Worm (Caenorhabditis elegans) whole organism, young adult: ENCODE measurements around the gene lcmt-1.
"Not testable (repeated sequence)": the region's sequence is repeated elsewhere in the genome, so short reads cannot be mapped to it uniquely, and the experiment has no call there.

Source experiments
- B0035.1 ChIP-seq: sonication (generic microtip); optimal IDR thresholded peaks from 2 replicates; lab custom pipeline; 2016; ENCODE audit warnings: missing genetic modification characterization, mild to moderate bottlenecking, missing compliant biosample characterization, missing genotype, missing genetic modification reagents
- B0261.1 ChIP-seq: sonication (generic microtip); optimal IDR thresholded peaks from 2 replicates; lab custom pipeline; 2016; ENCODE audit warnings: mild to moderate bottlenecking, missing genetic modification characterization, moderate library complexity, missing compliant biosample characterization
- C17E4.6 ChIP-seq: fragments of 200-800 bp; sonication (Bioruptor generic); IDR thresholded peaks from 2 replicates; pipeline ENCODE4 v1.3.6; 2022; ENCODE audit warnings: missing genetic modification reagents, missing genetic modification characterization, missing compliant biosample characterization
- D2030.7 ChIP-seq: fragments of 200-800 bp; sonication (Bioruptor generic); IDR thresholded peaks from 2 replicates; pipeline ENCODE4 v1.3.6; 2022; ENCODE audit warnings: missing genetic modification reagents, missing genetic modification characterization, missing compliant biosample characterization
- F33H1.4 ChIP-seq: fragments of 200-800 bp; sonication (Bioruptor generic); IDR thresholded peaks from 2 replicates; pipeline ENCODE4 v1.3.6; 2022; ENCODE audit warnings: missing genetic modification reagents, missing genetic modification characterization, missing compliant biosample characterization
- K11D2.4 ChIP-seq: fragments of 200-800 bp; sonication (Bioruptor generic); IDR thresholded peaks from 2 replicates; pipeline ENCODE4 v1.3.6; 2022; ENCODE audit warnings: missing genetic modification reagents, missing genetic modification characterization, missing compliant biosample characterization
- K12H6.12 ChIP-seq: fragments of 200-800 bp; sonication (Bioruptor generic); optimal IDR thresholded peaks from 2 replicates; lab custom pipeline; 2018; ENCODE audit warnings: mild to moderate bottlenecking, missing genetic modification characterization, missing compliant biosample characterization
- T07F8.4 ChIP-seq: sonication (generic microtip); optimal IDR thresholded peaks from 2 replicates; lab custom pipeline; 2016; ENCODE audit warnings: mild to moderate bottlenecking, missing genetic modification characterization, moderate library complexity, missing compliant biosample characterization
- T26A5.8 ChIP-seq: sonication (generic microtip); optimal IDR thresholded peaks from 2 replicates; lab custom pipeline; 2016; ENCODE audit warnings: missing genetic modification characterization, missing compliant biosample characterization
- Y53G8AR.9 ChIP-seq: fragments of 200-800 bp; sonication (Bioruptor generic); conservative IDR thresholded peaks from 2 replicates; pipeline ENCODE4 v1.3.6; 2022; ENCODE audit warnings: missing genetic modification reagents, missing genetic modification characterization, missing compliant biosample characterization
- Y56A3A.18 ChIP-seq: fragments of 200-800 bp; sonication (Bioruptor generic); IDR thresholded peaks from 2 replicates; pipeline ENCODE4 v1.3.6; 2022; ENCODE audit warnings: missing genetic modification reagents, missing genetic modification characterization, missing compliant biosample characterization
- Y79H2A.3 ChIP-seq: fragments of 200-800 bp; sonication (Bioruptor generic); conservative IDR thresholded peaks from 2 replicates; pipeline ENCODE4 v1.3.6; 2022; ENCODE audit warnings: missing genetic modification reagents, missing genetic modification characterization, missing compliant biosample characterization
- Y95B8A.8 ChIP-seq: fragments of 200-800 bp; sonication (Bioruptor generic); IDR thresholded peaks from 2 replicates; pipeline ENCODE4 v1.3.6; 2022; ENCODE audit warnings: missing genetic modification reagents, missing genetic modification characterization, missing compliant biosample characterization
- ZK185.1 ChIP-seq: sonication (generic microtip); optimal IDR thresholded peaks from 2 replicates; lab custom pipeline; 2016; ENCODE audit warnings: mild to moderate bottlenecking, missing genetic modification characterization, missing compliant biosample characterization; ENCODE audit not compliant: poor library complexity, severe bottlenecking
- attf-5 ChIP-seq: fragments of 200-800 bp; sonication (Bioruptor generic); optimal IDR thresholded peaks from 2 replicates; lab custom pipeline; 2018; ENCODE audit warnings: mild to moderate bottlenecking, missing genetic modification characterization, missing compliant biosample characterization
- cebp-1 ChIP-seq, 2 experiments: fragments of 200-800 bp in 1 of 2; sonication (Bioruptor generic) in 1 of 2; sonication (generic microtip) in 1 of 2; IDR thresholded peaks in 1 of 2; optimal IDR thresholded peaks in 1 of 2; 2 replicates each; pipeline versions ENCODE4 v1.3.6 to Lab custom; 2017 to 2022; ENCODE audit warnings: missing compliant biosample characterization in 2 of 2, missing genetic modification characterization in 2 of 2, mild to moderate bottlenecking in 1 of 2, missing genetic modification reagents in 1 of 2, moderate library complexity in 1 of 2
- cebp-2 ChIP-seq: fragments of 200-800 bp; sonication (Bioruptor generic); IDR thresholded peaks from 2 replicates; pipeline ENCODE4 v1.3.6; 2022; ENCODE audit warnings: missing genetic modification characterization, missing compliant biosample characterization
- ceh-40 ChIP-seq: fragments of 200-800 bp; sonication (Bioruptor generic); IDR thresholded peaks from 2 replicates; pipeline ENCODE4 v1.3.6; 2022; ENCODE audit warnings: missing genetic modification characterization, missing compliant biosample characterization
- ceh-58 ChIP-seq: fragments of 200-800 bp; sonication (Bioruptor generic); IDR thresholded peaks from 2 replicates; pipeline ENCODE4 v1.3.6; 2022; ENCODE audit warnings: missing genetic modification characterization, missing compliant biosample characterization
- die-1 ChIP-seq: sonication (generic microtip); optimal IDR thresholded peaks from 2 replicates; lab custom pipeline; 2016; ENCODE audit warnings: missing genotype, mild to moderate bottlenecking, missing genetic modification characterization, missing compliant biosample characterization
- dox-1 ChIP-seq: fragments of 200-800 bp; sonication (Bioruptor generic); IDR thresholded peaks from 2 replicates; pipeline ENCODE4 v1.3.6; 2022; ENCODE audit warnings: missing genetic modification reagents, missing genetic modification characterization, missing compliant biosample characterization
- egl-44 ChIP-seq: fragments of 200-800 bp; sonication (Bioruptor generic); IDR thresholded peaks from 2 replicates; pipeline ENCODE4 v1.3.6; 2022; ENCODE audit warnings: missing genetic modification reagents, missing genetic modification characterization, missing compliant biosample characterization
- fkh-3 ChIP-seq: sonication (generic microtip); optimal IDR thresholded peaks from 2 replicates; lab custom pipeline; 2016; ENCODE audit warnings: mild to moderate bottlenecking, missing genetic modification characterization, missing compliant biosample characterization
- hmg-20 ChIP-seq: fragments of 200-800 bp; sonication (Bioruptor generic); IDR thresholded peaks from 2 replicates; pipeline ENCODE4 v1.3.6; 2022; ENCODE audit warnings: missing genetic modification reagents, missing genetic modification characterization, missing compliant biosample characterization
- let-607 ChIP-seq, 2 experiments: fragments of 200-800 bp in 1 of 2; sonication (Bioruptor generic) in 1 of 2; sonication (generic microtip) in 1 of 2; optimal IDR thresholded peaks; 2 replicates each; lab custom pipeline; 2016 to 2018; ENCODE audit warnings: mild to moderate bottlenecking in 2 of 2, missing compliant biosample characterization in 2 of 2, missing genetic modification characterization in 2 of 2, moderate library complexity in 2 of 2, missing genotype in 1 of 2
- lin-35 ChIP-seq, 3 experiments: fragments of 150-350 bp in 2 of 3; sonication (generic microtip) in 1 of 3; optimal IDR thresholded peaks; 2 replicates each; lab custom pipeline; 2014 to 2018; ENCODE audit warnings: missing biosample characterization in 3 of 3, missing genetic modification characterization in 3 of 3, missing genetic modification reagents in 3 of 3
- lin-54 ChIP-seq: fragments of 200-800 bp; sonication (Bioruptor generic); optimal IDR thresholded peaks from 2 replicates; lab custom pipeline; 2018; ENCODE audit warnings: mild to moderate bottlenecking, missing genetic modification characterization, missing compliant biosample characterization
- lsl-1 ChIP-seq: fragments of 200-800 bp; sonication (Bioruptor generic); optimal IDR thresholded peaks from 2 replicates; lab custom pipeline; 2018; ENCODE audit warnings: mild to moderate bottlenecking, missing genetic modification characterization, moderate library complexity, missing compliant biosample characterization
- madf-10 ChIP-seq: sonication (generic microtip); optimal IDR thresholded peaks from 2 replicates; lab custom pipeline; 2016; ENCODE audit warnings: mild to moderate bottlenecking, missing genetic modification characterization, missing compliant biosample characterization
- madf-6 ChIP-seq: fragments of 200-800 bp; sonication (Bioruptor generic); IDR thresholded peaks from 2 replicates; pipeline ENCODE4 v1.3.6; 2022; ENCODE audit warnings: missing genetic modification reagents, missing genetic modification characterization, missing compliant biosample characterization
- nhr-179 ChIP-seq: sonication (generic microtip); optimal IDR thresholded peaks from 2 replicates; lab custom pipeline; 2016; ENCODE audit warnings: mild to moderate bottlenecking, missing genetic modification characterization, missing compliant biosample characterization
- nhr-80 ChIP-seq: sonication (generic microtip); optimal IDR thresholded peaks from 2 replicates; lab custom pipeline; 2016; ENCODE audit warnings: missing genetic modification characterization, missing compliant biosample characterization
- rcor-1 ChIP-seq: fragments of 200-800 bp; sonication (Bioruptor generic); IDR thresholded peaks from 2 replicates; pipeline ENCODE4 v1.3.6; 2022; ENCODE audit warnings: missing genetic modification reagents, missing genetic modification characterization, missing compliant biosample characterization
- repo-1 ChIP-seq: sonication (generic microtip); optimal IDR thresholded peaks from 2 replicates; lab custom pipeline; 2017; ENCODE audit warnings: mild to moderate bottlenecking, missing genetic modification characterization, missing compliant biosample characterization
- rpc-1 ChIP-seq, 2 experiments: fragments of 150-350 bp in 1 of 2; sonication (generic microtip) in 1 of 2; optimal IDR thresholded peaks; 2 replicates each; lab custom pipeline; 2014 to 2018; ENCODE audit warnings: missing biosample characterization in 1 of 2, missing genetic modification characterization in 1 of 2, missing genetic modification reagents in 1 of 2, missing genotype in 1 of 2
- snpc-4 ChIP-seq, 5 experiments: fragments of 150-350 bp in 1 of 5; sonication (generic microtip) in 4 of 5; optimal IDR thresholded peaks; 2 replicates each; lab custom pipeline; 2014 to 2018; ENCODE audit warnings: missing genetic modification characterization in 5 of 5, missing biosample characterization in 3 of 5, antibody characterized with exemption in 2 of 5, mild to moderate bottlenecking in 2 of 5, missing compliant biosample characterization in 2 of 5, missing genotype in 2 of 5, moderate library complexity in 2 of 5, missing genetic modification reagents in 1 of 5
- somi-1 ChIP-seq: fragments of 200-800 bp; sonication (Bioruptor generic); optimal IDR thresholded peaks from 2 replicates; lab custom pipeline; 2018; ENCODE audit warnings: mild to moderate bottlenecking, missing genetic modification characterization, missing compliant biosample characterization
- tbp1 ChIP-seq: fragments of 200-800 bp; sonication (Bioruptor generic); optimal IDR thresholded peaks from 2 replicates; lab custom pipeline; 2018; ENCODE audit warnings: mild to moderate bottlenecking, missing genetic modification characterization, missing compliant biosample characterization
- zfh-2 ChIP-seq: fragments of 200-800 bp; sonication (Bioruptor generic); conservative IDR thresholded peaks from 2 replicates; pipeline ENCODE4 v1.3.6; 2022; ENCODE audit warnings: missing genetic modification reagents, missing genetic modification characterization, missing compliant biosample characterization
- zim-3 ChIP-seq: sonication (generic microtip); optimal IDR thresholded peaks from 2 replicates; lab custom pipeline; 2017; ENCODE audit warnings: mild to moderate bottlenecking, missing genetic modification characterization, moderate library complexity, missing compliant biosample characterization
- ztf-26 ChIP-seq: sonication (generic microtip); optimal IDR thresholded peaks from 2 replicates; lab custom pipeline; 2017; ENCODE audit warnings: missing genetic modification characterization, missing compliant biosample characterization
- ztf-3 ChIP-seq: fragments of 200-800 bp; sonication (Bioruptor generic); optimal IDR thresholded peaks from 2 replicates; lab custom pipeline; 2018; ENCODE audit warnings: mild to moderate bottlenecking, missing genetic modification characterization, missing compliant biosample characterization

Gene lcmt-1

ce11 chrIII:4374854-4375253 lies 31.6 kb downstream of the lcmt-1 start, which contains the start of gene pals-26 (continued):
- TF ChIP-seq T26A5.8 (tag; lab: Kevin White, UChicago): no peak
- TF ChIP-seq, all 124 proteins: peak for 0

ce11 chrIII:4378600-4379293 lies 35.5 kb downstream of the lcmt-1 start:
- not testable (repeated sequence) for TF ChIP-seq cebp-1 (GFP tag; IDR thresholded peaks at IDR 0.05; lab: Robert Waterston, UW); snpc-4 (GFP tag; optimal IDR thresholded peaks at IDR 0.05; lab: Kevin White, UChicago)
- TF ChIP-seq cebp-1 (tag; optimal IDR thresholded peaks at IDR 0.05; lab: Kevin White, UChicago): peak; percentile 54
- peak; percentile 88 for TF ChIP-seq zfh-2 (GFP tag; lab: Robert Waterston, UW)
- TF ChIP-seq B0035.1 (tag; lab: Kevin White, UChicago): peak; percentile 47
- TF ChIP-seq Y53G8AR.9 (GFP tag; lab: Robert Waterston, UW): 0 out of 2 replicates have a peak, but pooled peaks have one; percentile 24
- 0 out of 2 replicates have a peak, but pooled peaks have one; percentile 10 for TF ChIP-seq Y79H2A.3 (GFP tag; lab: Robert Waterston, UW)
- TF ChIP-seq attf-5 (GFP tag; lab: Kevin White, UChicago): peak; percentile 10
- TF ChIP-seq egl-44 (GFP tag; lab: Robert Waterston, UW): peak; percentile 76
- TF ChIP-seq cebp-2: peak; percentile 16; the same call in 1 of the 2 replicates
- TF ChIP-seq lin-54 (GFP tag; lab: Kevin White, UChicago): peak; percentile 38
- TF ChIP-seq repo-1 (tag; lab: Kevin White, UChicago): peak; percentile 28
- peak; percentile 76 for TF ChIP-seq K11D2.4 (GFP tag; lab: Robert Waterston, UW)
- TF ChIP-seq somi-1 (GFP tag; lab: Kevin White, UChicago): peak; percentile 1
- TF ChIP-seq tbp1 (GFP tag; lab: Kevin White, UChicago): peak; percentile 77
- TF ChIP-seq ceh-40 (GFP tag; lab: Robert Waterston, UW): 0 out of 2 replicates have a peak, but pooled peaks have one; percentile 33
- TF ChIP-seq K12H6.12 (tag; lab: Kevin White, UChicago): peak; percentile 88
- peak in 1 of 3 experiments; percentile 59 for TF ChIP-seq lin-35 (GFP tag; optimal IDR thresholded peaks at IDR 0.05; lab: Kevin White, UChicago)
- 0 out of 2 replicates have a peak, but pooled peaks have one; percentile 20 for TF ChIP-seq Y95B8A.8
- TF ChIP-seq ceh-58 (GFP tag; lab: Robert Waterston, UW): 0 out of 2 replicates have a peak, but pooled peaks have one; percentile 2
- TF ChIP-seq nhr-80 (tag; lab: Kevin White, UChicago): peak; percentile 86
- peak; percentile 60 for TF ChIP-seq ztf-26
- peak; percentile 63 for TF ChIP-seq fkh-3 (tag; lab: Kevin White, UChicago)
- peak; percentile 60 for TF ChIP-seq hmg-20 (GFP tag; lab: Robert Waterston, UW)
- peak; percentile 2 for TF ChIP-seq T07F8.4 (tag; lab: Kevin White, UChicago)
- TF ChIP-seq D2030.7 (GFP tag; lab: Robert Waterston, UW): peak; percentile 73; the same call in 1 of the 2 replicates
- TF ChIP-seq ztf-3 (GFP tag; lab: Kevin White, UChicago): peak; percentile 42
- TF ChIP-seq nhr-179 (tag; lab: Kevin White, UChicago): peak; percentile 13
- TF ChIP-seq B0261.1 (tag; lab: Kevin White, UChicago): peak; percentile 67
- peak; percentile 9 for TF ChIP-seq madf-10 (tag; lab: Kevin White, UChicago)
- TF ChIP-seq ZK185.1 (tag; lab: Kevin White, UChicago): peak; percentile 78
- TF ChIP-seq dox-1: peak; percentile 94
- TF ChIP-seq madf-6 (GFP tag; lab: Robert Waterston, UW): peak; percentile 28
- TF ChIP-seq C17E4.6 (GFP tag; lab: Robert Waterston, UW): peak; percentile 17; the same call in 1 of the 2 replicates
- TF ChIP-seq let-607 (tag; optimal IDR thresholded peaks at IDR 0.05; lab: Kevin White, UChicago): peak; percentile 34 to 51
- peak; percentile 34 for TF ChIP-seq lsl-1 (GFP tag; lab: Kevin White, UChicago)
- TF ChIP-seq rcor-1 (GFP tag; lab: Robert Waterston, UW): peak; percentile 57
- peak; percentile 47 for TF ChIP-seq F33H1.4 (GFP tag; lab: Robert Waterston, UW)
- TF ChIP-seq snpc-4 (tag; optimal IDR thresholded peaks at IDR 0.05; lab: Kevin White, UChicago): peak in 3 of 4 experiments; percentile 2 to 66 (median 65)
- TF ChIP-seq rpc-1 (optimal IDR thresholded peaks at IDR 0.05; lab: Kevin White, UChicago): peak; percentile 63
- TF ChIP-seq rpc-1 (tag; optimal IDR thresholded peaks at IDR 0.05; lab: Kevin White, UChicago): peak; percentile 63
- TF ChIP-seq die-1 (tag; lab: Kevin White, UChicago): peak; percentile 0
- peak; percentile 59 for TF ChIP-seq Y56A3A.18
- peak; percentile 49 for TF ChIP-seq zim-3
